Worm (Caenorhabditis elegans): Measurements from ENCODE around the gene K09B11.4.
A peak's percentile ranks its signal among the peaks of the same experiment; 100 is the strongest.

The K09B11.4 gene

ce11 chrIV:13396375-13396774 lies 33.0 kb upstream of the K09B11.4 start:
- TF ChIP-seq Y55F3AM.14 (GFP tag; optimal IDR thresholded peaks at IDR 0.05) (no peak), nhr-129 (tag; optimal IDR thresholded peaks at IDR 0.05) (peak; percentile 73), elt-1 (tag; optimal IDR thresholded peaks at IDR 0.05) (no peak), ztf-4 (tag; optimal IDR thresholded peaks at IDR 0.05) (no peak), aly-2 (tag; optimal IDR thresholded peaks at IDR 0.05) (no peak), mbf-1 (tag; optimal IDR thresholded peaks at IDR 0.05) (no peak), egl-27 (tag; optimal IDR thresholded peaks at IDR 0.05) (no peak), lsy-2 (tag; optimal IDR thresholded peaks at IDR 0.05) (peak in 1 of 2 experiments; percentile 18), sma-3 (GFP tag; optimal IDR thresholded peaks at IDR 0.05) (peak; percentile 20), unc-39 (tag; optimal IDR thresholded peaks at IDR 0.05) (no peak), lin-39 (tag; optimal IDR thresholded peaks at IDR 0.05) (no peak), ztf-1 (GFP tag; conservative IDR thresholded peaks at IDR 0.05) (no peak), sem-4 (tag; optimal IDR thresholded peaks at IDR 0.05) (no peak), C34F6.9 (tag; optimal IDR thresholded peaks at IDR 0.05) (no peak), mdl-1 (tag; optimal IDR thresholded peaks at IDR 0.05) (no peak), nhr-23 (tag; optimal IDR thresholded peaks at IDR 0.05) (no peak), gmeb-1 (tag; optimal IDR thresholded peaks at IDR 0.05) (no peak), nhr-10 (tag; optimal IDR thresholded peaks at IDR 0.05) (no peak), nhr-6 (tag; optimal IDR thresholded peaks at IDR 0.05) (no peak), skn-1 (tag; optimal IDR thresholded peaks at IDR 0.05) (peak; percentile 54), peb-1 (tag; optimal IDR thresholded peaks at IDR 0.05) (no peak), snpc-4 (tag; optimal IDR thresholded peaks at IDR 0.05) (no peak), sma-9 (GFP tag; optimal IDR thresholded peaks at IDR 0.05) (peak; percentile 63), sma-9 (tag; optimal IDR thresholded peaks at IDR 0.05) (no peak), ceh-16 (tag; optimal IDR thresholded peaks at IDR 0.05) (no peak), unc-62 (GFP tag; optimal IDR thresholded peaks at IDR 0.05) (no peak), nhr-77 (tag; optimal IDR thresholded peaks at IDR 0.05) (no peak), nhr-11 (tag; optimal IDR thresholded peaks at IDR 0.05) (no peak), mab-5 (tag; optimal IDR thresholded peaks at IDR 0.05) (no peak), crh-2 (tag; optimal IDR thresholded peaks at IDR 0.05) (peak; percentile 66), ZK546.5 (tag; optimal IDR thresholded peaks at IDR 0.05) (no peak), lin-11 (tag; optimal IDR thresholded peaks at IDR 0.05) (no peak), ceh-82 (tag; optimal IDR thresholded peaks at IDR 0.05) (no peak), fos-1 (tag; optimal IDR thresholded peaks at IDR 0.05) (peak; percentile 35), zag-1 (tag; optimal IDR thresholded peaks at IDR 0.05) (no peak), unc-55 (GFP tag; optimal IDR thresholded peaks at IDR 0.05) (no peak), lin-13 (GFP tag; optimal IDR thresholded peaks at IDR 0.05) (no peak), R02D3.7 (tag; optimal IDR thresholded peaks at IDR 0.05) (no peak), ama-1 (optimal IDR thresholded peaks at IDR 0.05) (no peak), nhr-237 (tag; optimal IDR thresholded peaks at IDR 0.05) (no peak), alr-1 (tag; optimal IDR thresholded peaks at IDR 0.05) (no peak), nhr-25 (tag; optimal IDR thresholded peaks at IDR 0.05) (no peak), ztf-11 (tag; optimal IDR thresholded peaks at IDR 0.05) (no peak), nhr-21 (tag; optimal IDR thresholded peaks at IDR 0.05) (peak; percentile 2), blmp-1 (tag; optimal IDR thresholded peaks at IDR 0.05; ENCODE audit: insufficient read depth) (no peak), nhr-12 (tag; optimal IDR thresholded peaks at IDR 0.05) (no peak), elt-3 (tag; optimal IDR thresholded peaks at IDR 0.05) (no peak), dmd-4 (tag; optimal IDR thresholded peaks at IDR 0.05) (no peak), F13H6.1 (tag; optimal IDR thresholded peaks at IDR 0.05) (peak; percentile 17)

DNA sequence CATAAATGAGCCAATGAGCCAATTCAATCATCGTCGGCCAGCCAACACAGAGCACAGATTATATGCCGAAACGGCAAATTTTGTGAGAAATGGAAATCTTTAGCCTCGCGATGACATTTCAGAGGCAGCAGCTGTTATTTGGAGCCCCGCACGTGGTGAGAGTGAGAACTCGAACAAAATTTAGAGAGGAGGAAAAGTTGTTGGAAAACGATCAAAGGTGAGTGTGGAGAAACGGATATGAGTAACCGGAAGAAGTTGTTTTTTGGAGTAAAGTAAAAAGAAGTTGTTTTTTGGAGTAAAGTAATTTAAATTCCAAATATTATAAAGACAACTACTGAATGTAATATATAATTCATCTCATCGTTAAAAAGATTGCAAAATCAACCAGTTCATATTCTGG lies 30.6 kb upstream of the K09B11.4 start, which contains the start of gene Y62E10A.13:
TSS of gene Y62E10A.13 (minus strand) at position 326 of the 400 bp plus-strand sequence.
- no peak for TF ChIP-seq ceh-82 (tag; optimal IDR thresholded peaks at IDR 0.05)
- peak; percentile 40 for TF ChIP-seq nhr-129 (tag; optimal IDR thresholded peaks at IDR 0.05)
